Worm (Caenorhabditis elegans) whole organism, young adult: ENCODE data around the gene B0280.7.
A peak's percentile ranks its signal among the peaks of the same experiment; 100 is the strongest.
"Not testable (repeated sequence)": the region's sequence is repeated elsewhere in the genome, so short reads cannot be mapped to it uniquely, and the experiment has no call there.

Experiments used
- B0019.2 ChIP-seq: fragments of 200-800 bp; sonication (Bioruptor generic); conservative IDR thresholded peaks from 2 replicates; pipeline ENCODE4 v1.3.6; 2022; ENCODE audit warnings: missing genetic modification reagents, missing genetic modification characterization, missing compliant biosample characterization
- F23B12.7 ChIP-seq: sonication (generic microtip); optimal IDR thresholded peaks from 2 replicates; lab custom pipeline; 2017; ENCODE audit warnings: missing genetic modification characterization, mild to moderate bottlenecking, missing compliant biosample characterization, antibody characterized with exemption, moderate library complexity; ENCODE audit not compliant: insufficient read depth
- F33H1.4 ChIP-seq: fragments of 200-800 bp; sonication (Bioruptor generic); IDR thresholded peaks from 2 replicates; pipeline ENCODE4 v1.3.6; 2022; ENCODE audit warnings: missing genetic modification reagents, missing genetic modification characterization, missing compliant biosample characterization
- K11D2.4 ChIP-seq: fragments of 200-800 bp; sonication (Bioruptor generic); IDR thresholded peaks from 2 replicates; pipeline ENCODE4 v1.3.6; 2022; ENCODE audit warnings: missing genetic modification reagents, missing genetic modification characterization, missing compliant biosample characterization
- Y79H2A.3 ChIP-seq: fragments of 200-800 bp; sonication (Bioruptor generic); conservative IDR thresholded peaks from 2 replicates; pipeline ENCODE4 v1.3.6; 2022; ENCODE audit warnings: missing genetic modification reagents, missing genetic modification characterization, missing compliant biosample characterization
- athp-1 ChIP-seq: sonication (generic microtip); optimal IDR thresholded peaks from 2 replicates; lab custom pipeline; 2017; ENCODE audit warnings: mild to moderate bottlenecking, missing genetic modification characterization, missing compliant biosample characterization
- attf-3 ChIP-seq: fragments of 200-800 bp; sonication (Bioruptor generic); conservative IDR thresholded peaks from 2 replicates; pipeline ENCODE4 v1.3.6; 2022; ENCODE audit warnings: missing genetic modification reagents, missing genetic modification characterization, missing compliant biosample characterization
- attf-5 ChIP-seq: fragments of 200-800 bp; sonication (Bioruptor generic); optimal IDR thresholded peaks from 2 replicates; lab custom pipeline; 2018; ENCODE audit warnings: mild to moderate bottlenecking, missing genetic modification characterization, missing compliant biosample characterization
- cebp-1 ChIP-seq, 2 experiments: fragments of 200-800 bp in 1 of 2; sonication (Bioruptor generic) in 1 of 2; sonication (generic microtip) in 1 of 2; IDR thresholded peaks in 1 of 2; optimal IDR thresholded peaks in 1 of 2; 2 replicates each; pipeline versions ENCODE4 v1.3.6 to Lab custom; 2017 to 2022; ENCODE audit warnings: missing compliant biosample characterization in 2 of 2, missing genetic modification characterization in 2 of 2, mild to moderate bottlenecking in 1 of 2, missing genetic modification reagents in 1 of 2, moderate library complexity in 1 of 2
- cebp-2 ChIP-seq: fragments of 200-800 bp; sonication (Bioruptor generic); IDR thresholded peaks from 2 replicates; pipeline ENCODE4 v1.3.6; 2022; ENCODE audit warnings: missing genetic modification characterization, missing compliant biosample characterization
- ceh-27 ChIP-seq: fragments of 200-800 bp; sonication (Bioruptor generic); optimal IDR thresholded peaks from 2 replicates; lab custom pipeline; 2018; ENCODE audit warnings: mild to moderate bottlenecking, missing genetic modification characterization, moderate library complexity, missing compliant biosample characterization
- ceh-58 ChIP-seq: fragments of 200-800 bp; sonication (Bioruptor generic); IDR thresholded peaks from 2 replicates; pipeline ENCODE4 v1.3.6; 2022; ENCODE audit warnings: missing genetic modification characterization, missing compliant biosample characterization
- ceh-91 ChIP-seq: fragments of 200-800 bp; sonication (Bioruptor generic); IDR thresholded peaks from 2 replicates; pipeline ENCODE4 v1.3.6; 2022; ENCODE audit warnings: missing genetic modification reagents, missing genetic modification characterization, missing compliant biosample characterization
- die-1 ChIP-seq: sonication (generic microtip); optimal IDR thresholded peaks from 2 replicates; lab custom pipeline; 2016; ENCODE audit warnings: missing genotype, mild to moderate bottlenecking, missing genetic modification characterization, missing compliant biosample characterization
- dpff-1 ChIP-seq: sonication (generic microtip); optimal IDR thresholded peaks from 2 replicates; lab custom pipeline; 2017; ENCODE audit warnings: mild to moderate bottlenecking, missing genetic modification characterization, missing compliant biosample characterization
- efl-1 ChIP-seq: fragments of 150-350 bp; optimal IDR thresholded peaks from 2 replicates; lab custom pipeline; 2014; ENCODE audit warnings: missing biosample characterization, missing genetic modification reagents, missing genetic modification characterization
- egl-44 ChIP-seq: fragments of 200-800 bp; sonication (Bioruptor generic); IDR thresholded peaks from 2 replicates; pipeline ENCODE4 v1.3.6; 2022; ENCODE audit warnings: missing genetic modification reagents, missing genetic modification characterization, missing compliant biosample characterization
- hsf-1 ChIP-seq: fragments of 200-800 bp; sonication (Bioruptor generic); IDR thresholded peaks from 2 replicates; pipeline ENCODE4 v1.3.6; 2022; ENCODE audit warnings: missing genetic modification reagents, missing genetic modification characterization, missing compliant biosample characterization
- lin-40 ChIP-seq: sonication (generic microtip); optimal IDR thresholded peaks from 2 replicates; lab custom pipeline; 2016; ENCODE audit warnings: missing genetic modification characterization, mild to moderate bottlenecking, missing compliant biosample characterization, missing genotype, missing genetic modification reagents
- lin-54 ChIP-seq: fragments of 200-800 bp; sonication (Bioruptor generic); optimal IDR thresholded peaks from 2 replicates; lab custom pipeline; 2018; ENCODE audit warnings: mild to moderate bottlenecking, missing genetic modification characterization, missing compliant biosample characterization
- madf-10 ChIP-seq: sonication (generic microtip); optimal IDR thresholded peaks from 2 replicates; lab custom pipeline; 2016; ENCODE audit warnings: mild to moderate bottlenecking, missing genetic modification characterization, missing compliant biosample characterization
- nfya-1 ChIP-seq: sonication (generic microtip); optimal IDR thresholded peaks from 2 replicates; lab custom pipeline; 2017; ENCODE audit warnings: antibody characterized with exemption, missing compliant biosample characterization, missing genetic modification characterization, borderline replicate concordance; ENCODE audit not compliant: insufficient read depth
- nhr-90 ChIP-seq: sonication (generic microtip); optimal IDR thresholded peaks from 2 replicates; lab custom pipeline; 2016; ENCODE audit warnings: missing genotype, mild to moderate bottlenecking, missing genetic modification characterization, missing compliant biosample characterization
- sdz-38 ChIP-seq: sonication (generic microtip); optimal IDR thresholded peaks from 2 replicates; lab custom pipeline; 2016; ENCODE audit warnings: missing genotype, missing genetic modification characterization, missing compliant biosample characterization
- tbx-9 ChIP-seq: sonication (generic microtip); optimal IDR thresholded peaks from 2 replicates; lab custom pipeline; 2016; ENCODE audit warnings: borderline replicate concordance, missing genetic modification characterization, inconsistent platforms, missing compliant biosample characterization
- xnd-1 ChIP-seq: sonication (generic microtip); optimal IDR thresholded peaks from 2 replicates; lab custom pipeline; 2016; ENCODE audit warnings: missing genotype, missing genetic modification reagents, missing genetic modification characterization, missing compliant biosample characterization
- zim-3 ChIP-seq: sonication (generic microtip); optimal IDR thresholded peaks from 2 replicates; lab custom pipeline; 2017; ENCODE audit warnings: mild to moderate bottlenecking, missing genetic modification characterization, moderate library complexity, missing compliant biosample characterization
- ztf-22 ChIP-seq: fragments of 200-800 bp; sonication (Bioruptor generic); optimal IDR thresholded peaks from 2 replicates; lab custom pipeline; 2018; ENCODE audit warnings: mild to moderate bottlenecking, missing genetic modification characterization, moderate library complexity, missing compliant biosample characterization
- ztf-25 ChIP-seq: fragments of 200-800 bp; sonication (Bioruptor generic); IDR thresholded peaks from 2 replicates; pipeline ENCODE4 v1.3.6; 2022; ENCODE audit warnings: missing genetic modification reagents, missing genetic modification characterization, missing compliant biosample characterization
- ztf-28 ChIP-seq: fragments of 200-800 bp; sonication (Bioruptor generic); IDR thresholded peaks from 2 replicates; pipeline ENCODE4 v1.3.6; 2022; ENCODE audit warnings: missing genetic modification reagents, missing genetic modification characterization, missing compliant biosample characterization

B0280.7 gene

ce11 chrIII:7138178-7138577 is 26.5 kb upstream of the B0280.7 start, which contains the start of gene B0280.11:
B0280.11 (minus strand) TSS chrIII:7138278.
- TF ChIP-seq hsf-1 (GFP tag; lab: Robert Waterston, UW) (no peak), ztf-22 (no peak), ceh-91 (GFP tag; lab: Robert Waterston, UW) (no peak), athp-1 (no peak), cebp-2 (GFP tag; lab: Robert Waterston, UW) (no peak), zim-3 (tag; lab: Kevin White, UChicago) (no peak), attf-5 (GFP tag; lab: Kevin White, UChicago) (no peak), nfya-1 (tag; lab: Kevin White, UChicago) (no peak), F33H1.4 (no peak)

- TF ChIP-seq die-1 (tag; lab: Kevin White, UChicago): no peak
- no peak for TF ChIP-seq xnd-1
- no peak for TF ChIP-seq K11D2.4
- no peak for TF ChIP-seq sdz-38
- no peak for TF ChIP-seq F33H1.4
- no peak for TF ChIP-seq efl-1 (GFP tag; lab: Kevin White, UChicago)
- TF ChIP-seq egl-44 (GFP tag; lab: Robert Waterston, UW): no peak
- no peak for TF ChIP-seq nfya-1 (tag; lab: Kevin White, UChicago)
- no peak for TF ChIP-seq madf-10 (tag; lab: Kevin White, UChicago)
- TF ChIP-seq ceh-58 (GFP tag; lab: Robert Waterston, UW): no peak
- TF ChIP-seq ceh-27 (GFP tag; lab: Kevin White, UChicago): no peak
- no peak for TF ChIP-seq dpff-1
- TF ChIP-seq Y79H2A.3 (GFP tag; lab: Robert Waterston, UW): no peak
- TF ChIP-seq cebp-1 (GFP tag; IDR thresholded peaks at IDR 0.05; lab: Robert Waterston, UW): no peak
- no peak for TF ChIP-seq cebp-1 (tag; optimal IDR thresholded peaks at IDR 0.05; lab: Kevin White, UChicago)
Observed at ce11 chrIII:7136015-7136414, 24.3 kb upstream of the B0280.7 start, which contains the start of gene B0280.17. B0280.17 (minus strand) TSS chrIII:7136115.

- TF ChIP-seq lin-54: peak; percentile 14
- peak; percentile 91 for TF ChIP-seq attf-3 (GFP tag; lab: Robert Waterston, UW)
- no peak for TF ChIP-seq die-1 (tag; lab: Kevin White, UChicago)
Observed at ce11 chrIII:7133559-7133958, 21.9 kb upstream of the B0280.7 start, which contains the start of the genes pot-1 and ggtb-1. pot-1 (minus strand) TSS chrIII:7133678. ggtb-1 (plus strand) TSS chrIII:7133766.

ce11 chrIII:7128601-7129000 is 16.9 kb upstream of the B0280.7 start, which contains the start of gene viro-2:
viro-2 (plus strand) TSS chrIII:7128901.
- TF ChIP-seq cebp-1 (GFP tag; IDR thresholded peaks at IDR 0.05; lab: Robert Waterston, UW); cebp-1 (tag; optimal IDR thresholded peaks at IDR 0.05; lab: Kevin White, UChicago); B0019.2; lin-40 (tag; lab: Kevin White, UChicago): not testable (repeated sequence)

- TF ChIP-seq ztf-28 (no peak), zim-3 (tag; lab: Kevin White, UChicago) (no peak), hsf-1 (GFP tag; lab: Robert Waterston, UW) (no peak), F23B12.7 (tag; lab: Kevin White, UChicago) (no peak), cebp-2 (GFP tag; lab: Robert Waterston, UW) (no peak), tbx-9 (no peak), nhr-90 (tag; lab: Kevin White, UChicago) (no peak), ztf-25 (GFP tag; lab: Robert Waterston, UW) (no peak)
Observed at ce11 chrIII:7124364-7124763, 12.7 kb upstream of the B0280.7 start, which contains the start of gene B0280.2. B0280.2 (plus strand) TSS chrIII:7124664.
